Fruit fly (Drosophila melanogaster) whole organism, prepupa: ENCODE results near the gene CecB.

Experiments used
- CG10669 ChIP-seq: fragments of 200-800 bp; sonication (Bioruptor generic); optimal IDR thresholded peaks from 3 replicates; lab custom pipeline; 2018; ENCODE audit warnings: missing biosample characterization, mild to moderate bottlenecking, missing genetic modification characterization, moderate library complexity
- CG11294 ChIP-seq: fragments of 200-800 bp; sonication (Bioruptor generic); IDR thresholded peaks from 2 replicates; pipeline ENCODE4 v1.3.6; 2022; ENCODE audit warnings: missing biosample characterization, missing genetic modification characterization
- CG11762 ChIP-seq: fragments of 200-800 bp; sonication (Bioruptor generic); optimal IDR thresholded peaks from 3 replicates; lab custom pipeline; 2016; ENCODE audit warnings: missing biosample characterization, missing genetic modification characterization; ENCODE audit not compliant: insufficient read depth
- CG15336 ChIP-seq: fragments of 200-800 bp; sonication (Bioruptor generic); IDR thresholded peaks from 2 replicates; pipeline ENCODE4 v1.3.6; 2022; ENCODE audit warnings: missing biosample characterization, missing genetic modification characterization
- CG1621 ChIP-seq: fragments of 200-800 bp; sonication (Bioruptor generic); optimal IDR thresholded peaks from 3 replicates; lab custom pipeline; 2018; ENCODE audit warnings: missing biosample characterization, mild to moderate bottlenecking, missing genetic modification characterization
- CG3032 ChIP-seq: fragments of 200-800 bp; optimal IDR thresholded peaks from 2 replicates; lab custom pipeline; 2019; ENCODE audit warnings: missing biosample characterization, mild to moderate bottlenecking, missing genetic modification characterization, moderate library complexity
- CG31627 ChIP-seq: fragments of 200-800 bp; sonication (Bioruptor generic); optimal IDR thresholded peaks from 3 replicates; lab custom pipeline; 2016; ENCODE audit warnings: missing biosample characterization, missing genetic modification characterization
- CG32006 ChIP-seq: fragments of 200-800 bp; sonication (Bioruptor generic); optimal IDR thresholded peaks from 3 replicates; lab custom pipeline; 2017; ENCODE audit warnings: missing biosample characterization, mild to moderate bottlenecking, missing genetic modification characterization
- CG34406 ChIP-seq: fragments of 200-800 bp; sonication (Bioruptor generic); optimal IDR thresholded peaks from 3 replicates; lab custom pipeline; 2016; ENCODE audit warnings: missing biosample characterization, missing genetic modification characterization
- CG4318 ChIP-seq: fragments of 200-800 bp; sonication (Bioruptor generic); optimal IDR thresholded peaks from 3 replicates; lab custom pipeline; 2017; ENCODE audit warnings: missing biosample characterization, mild to moderate bottlenecking, missing genetic modification characterization
- CG6276 ChIP-seq: fragments of 200-800 bp; sonication (Bioruptor generic); optimal IDR thresholded peaks from 2 replicates; lab custom pipeline; 2017; ENCODE audit warnings: missing biosample characterization, mild to moderate bottlenecking, missing genetic modification characterization
- CG6792 ChIP-seq: fragments of 200-800 bp; sonication (Bioruptor generic); optimal IDR thresholded peaks from 3 replicates; lab custom pipeline; 2016; ENCODE audit warnings: missing biosample characterization, missing genetic modification characterization
- CG6808 ChIP-seq: fragments of 200-800 bp; sonication (Bioruptor generic); optimal IDR thresholded peaks from 3 replicates; lab custom pipeline; 2017; ENCODE audit warnings: missing biosample characterization, missing genetic modification characterization, mild to moderate bottlenecking, moderate library complexity, missing genetic modification reagents
- CG6854 ChIP-seq: fragments of 200-800 bp; sonication (Bioruptor generic); optimal IDR thresholded peaks from 2 replicates; lab custom pipeline; 2017; ENCODE audit warnings: missing biosample characterization, mild to moderate bottlenecking, missing genetic modification characterization
- CG7368 ChIP-seq: fragments of 200-800 bp; sonication (Bioruptor generic); optimal IDR thresholded peaks from 3 replicates; lab custom pipeline; 2016; ENCODE audit warnings: missing biosample characterization, missing genetic modification characterization
- CG8119 ChIP-seq: fragments of 200-800 bp; sonication (Bioruptor generic); IDR thresholded peaks from 3 replicates; pipeline ENCODE4 v1.3.6; 2022; ENCODE audit warnings: missing biosample characterization, missing genetic modification characterization
- CG8632 ChIP-seq: fragments of 200-800 bp; sonication (Bioruptor generic); optimal IDR thresholded peaks from 3 replicates; lab custom pipeline; 2016; ENCODE audit warnings: missing biosample characterization, missing genetic modification characterization
- CG9139 ChIP-seq: fragments of 200-800 bp; sonication (Bioruptor generic); optimal IDR thresholded peaks from 3 replicates; lab custom pipeline; 2017; ENCODE audit warnings: missing biosample characterization, mild to moderate bottlenecking, missing genetic modification characterization
- Eip75B ChIP-seq: fragments of 200-800 bp; sonication (Bioruptor generic); optimal IDR thresholded peaks from 3 replicates; lab custom pipeline; 2016; ENCODE audit warnings: missing biosample characterization, missing genetic modification characterization
- Eip78C ChIP-seq: fragments of 200-800 bp; sonication (Bioruptor generic); peaks from one replicate; lab custom pipeline; 2016; ENCODE audit warnings: missing biosample characterization, missing genetic modification characterization
- Eip93F ChIP-seq: fragments of 200-800 bp; sonication (Bioruptor generic); optimal IDR thresholded peaks from 2 replicates; lab custom pipeline; 2016; ENCODE audit warnings: missing biosample characterization, mild to moderate bottlenecking, missing genetic modification characterization
- Ets21C ChIP-seq: fragments of 200-800 bp; sonication (Bioruptor generic); optimal IDR thresholded peaks from 3 replicates; lab custom pipeline; 2016; ENCODE audit warnings: missing biosample characterization, missing genetic modification characterization
- Ets96B ChIP-seq: fragments of 200-800 bp; optimal IDR thresholded peaks from 2 replicates; lab custom pipeline; 2019; ENCODE audit warnings: missing biosample characterization, mild to moderate bottlenecking, missing genetic modification characterization, moderate library complexity
- Gug ChIP-seq: fragments of 200-800 bp; sonication (Bioruptor generic); IDR thresholded peaks from 2 replicates; pipeline ENCODE4 v1.3.6; 2022; ENCODE audit warnings: missing biosample characterization, missing genetic modification characterization
- Hr38 ChIP-seq: sonication (Bioruptor generic); optimal IDR thresholded peaks from 2 replicates; lab custom pipeline; 2016; ENCODE audit warnings: missing biosample characterization, missing genetic modification characterization
- Hr39 ChIP-seq: fragments of 200-800 bp; sonication (Bioruptor generic); optimal IDR thresholded peaks from 2 replicates; lab custom pipeline; 2016; ENCODE audit warnings: missing biosample characterization, missing genetic modification characterization
- Lpt ChIP-seq: fragments of 200-800 bp; sonication (Bioruptor generic); optimal IDR thresholded peaks from 3 replicates; lab custom pipeline; 2016; ENCODE audit warnings: missing biosample characterization, missing genetic modification characterization
- Met ChIP-seq: fragments of 200-800 bp; sonication (Bioruptor generic); optimal IDR thresholded peaks from 3 replicates; lab custom pipeline; 2016; ENCODE audit warnings: missing biosample characterization, missing genetic modification characterization
- Smox ChIP-seq: fragments of 200-800 bp; sonication (Bioruptor generic); optimal IDR thresholded peaks from 3 replicates; lab custom pipeline; 2016; ENCODE audit warnings: missing biosample characterization, missing genetic modification characterization
- Sox102F ChIP-seq: fragments of 200-800 bp; sonication (Bioruptor generic); optimal IDR thresholded peaks from 2 replicates; lab custom pipeline; 2016; ENCODE audit warnings: missing biosample characterization, mild to moderate bottlenecking, missing genetic modification characterization
- Sox14 ChIP-seq: fragments of 200-800 bp; sonication (Bioruptor generic); optimal IDR thresholded peaks from 3 replicates; lab custom pipeline; 2016; ENCODE audit warnings: missing biosample characterization, missing genetic modification characterization
- Sox15 ChIP-seq: fragments of 200-800 bp; sonication (Bioruptor generic); optimal IDR thresholded peaks from 3 replicates; lab custom pipeline; 2016; ENCODE audit warnings: missing biosample characterization, missing genetic modification characterization
- cyc ChIP-seq: fragments of 200-800 bp; sonication (Bioruptor generic); optimal IDR thresholded peaks from 3 replicates; lab custom pipeline; 2016; ENCODE audit warnings: missing biosample characterization, missing genetic modification characterization
- dac ChIP-seq: fragments of 200-800 bp; sonication (Bioruptor generic); optimal IDR thresholded peaks from 2 replicates; lab custom pipeline; 2017; ENCODE audit warnings: missing biosample characterization, mild to moderate bottlenecking, missing genetic modification characterization
- dsx ChIP-seq: fragments of 200-800 bp; optimal IDR thresholded peaks from 3 replicates; lab custom pipeline; 2019; ENCODE audit warnings: missing biosample characterization, mild to moderate bottlenecking, missing genetic modification characterization, moderate library complexity; ENCODE audit not compliant: poor library complexity, severe bottlenecking
- eg ChIP-seq: fragments of 200-800 bp; sonication (Bioruptor generic); IDR thresholded peaks from 3 replicates; pipeline ENCODE4 v1.3.6; 2022; ENCODE audit warnings: missing biosample characterization, missing genetic modification characterization
- esn ChIP-seq: fragments of 200-800 bp; sonication (Bioruptor generic); optimal IDR thresholded peaks from 2 replicates; lab custom pipeline; 2016; ENCODE audit warnings: missing biosample characterization, mild to moderate bottlenecking, missing genetic modification characterization, moderate library complexity
- fd85E ChIP-seq: fragments of 200-800 bp; sonication (Bioruptor generic); optimal IDR thresholded peaks from 3 replicates; lab custom pipeline; 2016; ENCODE audit warnings: missing biosample characterization, missing genetic modification characterization
- fkh ChIP-seq: fragments of 200-800 bp; sonication (Bioruptor generic); optimal IDR thresholded peaks from 3 replicates; lab custom pipeline; 2017; ENCODE audit warnings: missing biosample characterization, mild to moderate bottlenecking, missing genetic modification characterization, moderate library complexity
- net ChIP-seq: fragments of 200-800 bp; sonication (Bioruptor generic); optimal IDR thresholded peaks from 3 replicates; lab custom pipeline; 2016; ENCODE audit warnings: missing biosample characterization, missing genetic modification characterization
- salr ChIP-seq, 2 experiments: fragments of 200-800 bp; sonication (Bioruptor generic); optimal IDR thresholded peaks; 3 replicates each; lab custom pipeline; 2016 to 2018; ENCODE audit warnings: missing biosample characterization in 2 of 2, missing genetic modification characterization in 2 of 2, mild to moderate bottlenecking in 1 of 2
- spab ChIP-seq: fragments of 200-800 bp; sonication (Bioruptor generic); optimal IDR thresholded peaks from 2 replicates; lab custom pipeline; 2017; ENCODE audit warnings: missing biosample characterization, mild to moderate bottlenecking, missing genetic modification characterization, missing genetic modification reagents
- ss ChIP-seq, 2 experiments: fragments of 200-800 bp; sonication (Bioruptor generic); optimal IDR thresholded peaks; 2 replicates in 1 of 2; 3 replicates in 1 of 2; lab custom pipeline; 2017 to 2018; ENCODE audit warnings: mild to moderate bottlenecking in 2 of 2, missing biosample characterization in 2 of 2, missing genetic modification characterization in 2 of 2, moderate library complexity in 1 of 2
- svp ChIP-seq: fragments of 200-800 bp; sonication (Bioruptor generic); peaks from one replicate; lab custom pipeline; 2016; ENCODE audit warnings: missing biosample characterization, missing genetic modification characterization
- topi ChIP-seq: fragments of 200-800 bp; sonication (Bioruptor generic); optimal IDR thresholded peaks from 3 replicates; lab custom pipeline; 2016; ENCODE audit warnings: missing biosample characterization, missing genetic modification characterization
- vri ChIP-seq: fragments of 200-800 bp; sonication (Bioruptor generic); optimal IDR thresholded peaks from 3 replicates; lab custom pipeline; 2016; ENCODE audit warnings: missing biosample characterization, mild to moderate bottlenecking, missing genetic modification characterization

CecB gene

dm6 chr3R:30204004-30204603 is 9.5 kb downstream of the CecB start:
- TF ChIP-seq CG8632 (GFP tag; lab: Kevin White, UChicago) (no peak), svp (peak; percentile 19)

dm6 chr3R:30203104-30203986 is 10.3 kb downstream of the CecB start:
- TF ChIP-seq CG11294 (GFP tag; lab: Robert Waterston, UW) (peak; percentile 70), CG34406 (GFP tag; lab: Kevin White, UChicago) (peak; percentile 58), svp (peak; percentile 67), CG8119 (peak; percentile 77), CG11762 (GFP tag; lab: Kevin White, UChicago) (peak; percentile 72), CG6792 (peak; percentile 70), CG10669 (GFP tag; lab: Kevin White, UChicago) (peak; percentile 72), CG9139 (peak; percentile 2), Ets96B (tag; lab: Kevin White, UChicago) (peak; percentile 75), Lpt (GFP tag; lab: Kevin White, UChicago) (peak; percentile 80), dsx (peak; percentile 60), Smox (peak; percentile 33), CG7368 (peak; percentile 70), CG6808 (GFP tag; lab: Kevin White, UChicago) (peak; percentile 66), Hr39 (GFP tag; lab: Kevin White, UChicago) (peak; percentile 40), dac (GFP tag; lab: Kevin White, UChicago) (peak; percentile 59), Eip93F (GFP tag; lab: Kevin White, UChicago) (no peak), CG31627 (GFP tag; lab: Kevin White, UChicago) (peak; percentile 39), Sox15 (GFP tag; lab: Kevin White, UChicago) (peak; percentile 65), fd85E (GFP tag; lab: Kevin White, UChicago) (peak; percentile 13), cyc (GFP tag; lab: Kevin White, UChicago) (peak; percentile 48), CG4318 (GFP tag; lab: Kevin White, UChicago) (peak; percentile 63), ss (GFP tag; optimal IDR thresholded peaks at IDR 0.05; lab: Kevin White, UChicago) (peak; percentile 61 to 72), Gug (GFP tag; lab: Robert Waterston, UW) (0 out of 2 replicates have a peak, but pooled peaks have one; percentile 32), salr (GFP tag; optimal IDR thresholded peaks at IDR 0.05; lab: Kevin White, UChicago) (peak in 1 of 2 experiments; percentile 63), CG1621 (peak; percentile 46), Met (GFP tag; lab: Kevin White, UChicago) (peak; percentile 65), CG6276 (peak; percentile 84), Hr38 (GFP tag; lab: Kevin White, UChicago) (no peak), spab (peak; percentile 48), Sox102F (GFP tag; lab: Kevin White, UChicago) (no peak), CG15336 (GFP tag; lab: Robert Waterston, UW) (peak; percentile 64; the same call in 1 of the 2 replicates), Sox14 (GFP tag; lab: Kevin White, UChicago) (peak; percentile 40), topi (peak; percentile 59), fkh (GFP tag; lab: Kevin White, UChicago) (peak; percentile 99), CG3032 (tag; lab: Kevin White, UChicago) (peak; percentile 69), CG8632 (GFP tag; lab: Kevin White, UChicago) (peak; percentile 14), vri (GFP tag; lab: Kevin White, UChicago) (peak; percentile 24), CG6854 (GFP tag; lab: Kevin White, UChicago) (no peak), Ets21C (no peak), net (GFP tag; lab: Kevin White, UChicago) (peak; percentile 69), Eip78C (peak; percentile 94), Eip75B (GFP tag; lab: Kevin White, UChicago) (peak; percentile 79), esn (GFP tag; lab: Kevin White, UChicago) (peak; percentile 61), CG32006 (GFP tag; lab: Kevin White, UChicago) (peak; percentile 85), eg (GFP tag; lab: Robert Waterston, UW) (peak; percentile 75; the same call in 2 of the 3 replicates)
